Fruit fly (Drosophila melanogaster) whole organism, adult: ENCODE measurements around the gene spdi.

Experiments
- CG12768 ChIP-seq: fragments of 200-800 bp; sonication (Bioruptor generic); optimal IDR thresholded peaks from 2 replicates; lab custom pipeline; 2017; ENCODE audit warnings: missing biosample characterization, missing genetic modification characterization, mild to moderate bottlenecking, moderate library complexity, missing genetic modification reagents
- Hr96 ChIP-seq: fragments of 200-800 bp; sonication (Bioruptor generic); optimal IDR thresholded peaks from 2 replicates; lab custom pipeline; 2016; ENCODE audit warnings: missing biosample characterization, missing genetic modification characterization
- bab1 ChIP-seq: fragments of 200-800 bp; sonication (Bioruptor generic); optimal IDR thresholded peaks from 3 replicates; lab custom pipeline; 2019; ENCODE audit warnings: missing biosample characterization, mild to moderate bottlenecking, missing genetic modification characterization, moderate library complexity
- toe ChIP-seq: fragments of 200-800 bp; sonication (Bioruptor generic); optimal IDR thresholded peaks from 2 replicates; lab custom pipeline; 2016; ENCODE audit warnings: missing biosample characterization, missing genetic modification characterization

- no peak for TF ChIP-seq toe (GFP tag; lab: Kevin White, UChicago)
- no peak for TF ChIP-seq CG12768
- TF ChIP-seq bab1 (GFP tag; lab: Kevin White, UChicago) = no peak
- TF ChIP-seq Hr96 (GFP tag; lab: Kevin White, UChicago) = no peak
These were observed 29.5 kb downstream of the spdi start for dm6 chrX:590479-590878.
